Fruit fly (Drosophila melanogaster) whole organism, embryonic: ENCODE data around the gene Nopp140.

ENCODE experiments used
- BtbVII ChIP-seq: fragments of 200-800 bp; sonication (Bioruptor generic); optimal IDR thresholded peaks from 3 replicates; lab custom pipeline; 2017; ENCODE audit warnings: missing biosample characterization, mild to moderate bottlenecking, missing genetic modification characterization
- CG11398 ChIP-seq: fragments of 200-800 bp; sonication (Bioruptor generic); optimal IDR thresholded peaks from 2 replicates; lab custom pipeline; 2016; ENCODE audit warnings: missing biosample characterization, missing genetic modification characterization
- CG12155 ChIP-seq: fragments of 200-800 bp; sonication (Bioruptor generic); optimal IDR thresholded peaks from 3 replicates; lab custom pipeline; 2016; ENCODE audit warnings: missing biosample characterization, missing genetic modification characterization
- CG12299 ChIP-seq: fragments of 200-800 bp; sonication (Bioruptor generic); optimal IDR thresholded peaks from 2 replicates; lab custom pipeline; 2018; ENCODE audit warnings: missing biosample characterization, mild to moderate bottlenecking, missing genetic modification characterization
- CG17186 ChIP-seq: fragments of 200-800 bp; sonication (Bioruptor generic); optimal IDR thresholded peaks from 3 replicates; lab custom pipeline; 2017; ENCODE audit warnings: missing biosample characterization, missing genetic modification reagents, missing genetic modification characterization
- CG17328 ChIP-seq: fragments of 200-800 bp; sonication (Bioruptor generic); IDR thresholded peaks from 2 replicates; pipeline ENCODE4 v1.3.6; 2022; ENCODE audit warnings: missing biosample characterization, missing genetic modification characterization
- CG1792 ChIP-seq: fragments of 200-800 bp; sonication (Bioruptor generic); optimal IDR thresholded peaks from 2 replicates; lab custom pipeline; 2016; ENCODE audit warnings: missing biosample characterization, missing genetic modification characterization
- CG1832 ChIP-seq: fragments of 200-800 bp; sonication (Bioruptor generic); optimal IDR thresholded peaks from 2 replicates; lab custom pipeline; 2017; ENCODE audit warnings: missing biosample characterization, mild to moderate bottlenecking, missing genetic modification characterization, inconsistent platforms
- CG18764 ChIP-seq: fragments of 200-800 bp; sonication (Bioruptor generic); optimal IDR thresholded peaks from 3 replicates; lab custom pipeline; 2016; ENCODE audit warnings: missing biosample characterization, missing genetic modification characterization
- CG2875 ChIP-seq: fragments of 200-800 bp; sonication (Bioruptor generic); optimal IDR thresholded peaks from 2 replicates; lab custom pipeline; 2017; ENCODE audit warnings: missing biosample characterization, mild to moderate bottlenecking, missing genetic modification characterization, missing genetic modification reagents
- CG4328 ChIP-seq: fragments of 200-800 bp; sonication (Bioruptor generic); optimal IDR thresholded peaks from 3 replicates; lab custom pipeline; 2017; ENCODE audit warnings: missing biosample characterization, missing genetic modification reagents, missing genetic modification characterization
- CG6654 ChIP-seq: fragments of 200-800 bp; sonication (Bioruptor generic); optimal IDR thresholded peaks from 2 replicates; lab custom pipeline; 2017; ENCODE audit warnings: missing biosample characterization, mild to moderate bottlenecking, missing genetic modification characterization
- CG7271 ChIP-seq: fragments of 200-800 bp; sonication (Bioruptor generic); optimal IDR thresholded peaks from 2 replicates; lab custom pipeline; 2018; ENCODE audit warnings: missing biosample characterization, mild to moderate bottlenecking, missing genetic modification characterization, moderate library complexity
- CG8290 ChIP-seq, 3 experiments: fragments of 200-800 bp; sonication (Bioruptor generic); optimal IDR thresholded peaks; 2 replicates each; lab custom pipeline; 2016 to 2019; ENCODE audit warnings: missing biosample characterization in 3 of 3, missing genetic modification characterization in 3 of 3, mild to moderate bottlenecking in 2 of 3, moderate library complexity in 1 of 3
- CG8924 ChIP-seq: fragments of 200-800 bp; optimal IDR thresholded peaks from 3 replicates; lab custom pipeline; 2019; ENCODE audit warnings: missing biosample characterization, mild to moderate bottlenecking, missing genetic modification characterization, moderate library complexity
- CG9609 ChIP-seq: fragments of 200-800 bp; sonication (Bioruptor generic); optimal IDR thresholded peaks from 3 replicates; lab custom pipeline; 2016; ENCODE audit warnings: missing biosample characterization, missing genetic modification characterization
- CHES-1-like ChIP-seq: fragments of 200-800 bp; sonication (Bioruptor generic); optimal IDR thresholded peaks from 2 replicates; lab custom pipeline; 2016; ENCODE audit warnings: missing biosample characterization, missing genetic modification characterization
- Elba2 ChIP-seq: fragments of 200-800 bp; sonication (Bioruptor generic); optimal IDR thresholded peaks from 3 replicates; lab custom pipeline; 2016; ENCODE audit warnings: missing biosample characterization, missing genetic modification characterization
- H2.0 ChIP-seq: fragments of 200-800 bp; sonication (Bioruptor generic); IDR thresholded peaks from 2 replicates; pipeline ENCODE4 v1.3.6; 2022; ENCODE audit warnings: missing biosample characterization, missing genetic modification characterization
- HHEX ChIP-seq: fragments of 200-800 bp; sonication (Bioruptor generic); optimal IDR thresholded peaks from 3 replicates; lab custom pipeline; 2017; ENCODE audit warnings: missing biosample characterization, mild to moderate bottlenecking, missing genetic modification characterization, missing genetic modification reagents
- HLH4C ChIP-seq: fragments of 200-800 bp; sonication (Bioruptor generic); IDR thresholded peaks from 3 replicates; pipeline ENCODE4 v1.3.6; 2022; ENCODE audit warnings: missing biosample characterization, missing genetic modification characterization; ENCODE audit not compliant: partially characterized antibody
- HmgZ ChIP-seq: fragments of 200-800 bp; sonication (Bioruptor generic); optimal IDR thresholded peaks from 2 replicates; lab custom pipeline; 2018; ENCODE audit warnings: missing biosample characterization, mild to moderate bottlenecking, missing genetic modification characterization
- MESR4 ChIP-seq: fragments of 200-800 bp; sonication (Bioruptor generic); optimal IDR thresholded peaks from 2 replicates; lab custom pipeline; 2018; ENCODE audit warnings: missing biosample characterization, mild to moderate bottlenecking, missing genetic modification characterization, moderate library complexity
- Med ChIP-seq: fragments of 200-800 bp; sonication (Bioruptor generic); peaks from one replicate; lab custom pipeline; 2016; ENCODE audit warnings: missing biosample characterization, missing genetic modification characterization, mild to moderate bottlenecking, inconsistent platforms, moderate library complexity
- Meics ChIP-seq: fragments of 200-800 bp; sonication (Bioruptor generic); optimal IDR thresholded peaks from 2 replicates; lab custom pipeline; 2017; ENCODE audit warnings: missing biosample characterization, mild to moderate bottlenecking, missing genetic modification characterization
- Mes4 ChIP-seq: fragments of 200-800 bp; sonication (Bioruptor generic); optimal IDR thresholded peaks from 2 replicates; lab custom pipeline; 2016; ENCODE audit warnings: missing biosample characterization, missing genetic modification characterization
- Myb ChIP-seq: fragments of 200-800 bp; sonication (Bioruptor generic); optimal IDR thresholded peaks from 2 replicates; lab custom pipeline; 2016; ENCODE audit warnings: missing biosample characterization, missing genetic modification characterization
- NFAT ChIP-seq: fragments of 200-800 bp; sonication (Bioruptor generic); IDR thresholded peaks from 2 replicates; pipeline ENCODE4 v1.3.6; 2022; ENCODE audit warnings: missing biosample characterization, missing genetic modification characterization
- Trl ChIP-seq, 3 experiments: fragments of >200 bp in 2 of 3; fragments of 200-800 bp in 1 of 3; sonication (Bioruptor generic) in 1 of 3; optimal IDR thresholded peaks; 2 replicates in 1 of 3; 3 replicates in 2 of 3; lab custom pipeline; 2016 to 2017; ENCODE audit warnings: missing biosample characterization in 1 of 3, missing genetic modification characterization in 1 of 3
- Xrp1 ChIP-seq: fragments of 200-800 bp; sonication (Bioruptor generic); IDR thresholded peaks from 2 replicates; pipeline ENCODE4 v1.3.6; 2022; ENCODE audit warnings: missing biosample characterization, missing genetic modification characterization
- ase ChIP-seq: fragments of 200-800 bp; sonication (Bioruptor generic); IDR thresholded peaks from 3 replicates; pipeline ENCODE4 v1.3.6; 2022; ENCODE audit warnings: missing biosample characterization, missing genetic modification characterization
- corto ChIP-seq: fragments of 200-800 bp; sonication (Bioruptor generic); optimal IDR thresholded peaks from 2 replicates; lab custom pipeline; 2016; ENCODE audit warnings: missing biosample characterization, mild to moderate bottlenecking, missing genetic modification characterization, moderate library complexity
- crc ChIP-seq: fragments of 200-800 bp; sonication (Bioruptor generic); optimal IDR thresholded peaks from 2 replicates; lab custom pipeline; 2016; ENCODE audit warnings: missing biosample characterization, missing genetic modification characterization
- crol ChIP-seq: fragments of 200-800 bp; sonication (Bioruptor generic); IDR thresholded peaks from 2 replicates; pipeline ENCODE4 v1.3.6; 2022; ENCODE audit warnings: missing biosample characterization, missing genetic modification characterization
- fu2 ChIP-seq: fragments of 200-800 bp; sonication (Bioruptor generic); optimal IDR thresholded peaks from 2 replicates; lab custom pipeline; 2016; ENCODE audit warnings: missing biosample characterization, missing genetic modification characterization
- gt ChIP-seq: fragments of 200-800 bp; sonication (Bioruptor generic); IDR thresholded peaks from 2 replicates; pipeline ENCODE4 v1.3.6; 2022; ENCODE audit warnings: missing biosample characterization, missing genetic modification characterization
- maf-S ChIP-seq: fragments of 200-800 bp; sonication (Bioruptor generic); optimal IDR thresholded peaks from 2 replicates; lab custom pipeline; 2016; ENCODE audit warnings: missing biosample characterization, missing genetic modification characterization
- nerfin-2 ChIP-seq: fragments of 200-800 bp; sonication (Bioruptor generic); IDR thresholded peaks from 2 replicates; pipeline ENCODE4 v1.3.6; 2022; ENCODE audit warnings: missing biosample characterization, missing genetic modification characterization; ENCODE audit not compliant: partially characterized antibody
- pros ChIP-seq: fragments of 200-800 bp; sonication (Bioruptor generic); optimal IDR thresholded peaks from 3 replicates; lab custom pipeline; 2019; ENCODE audit warnings: missing biosample characterization, mild to moderate bottlenecking, missing genetic modification characterization, moderate library complexity
- sd ChIP-seq: fragments of 200-800 bp; sonication (Bioruptor generic); optimal IDR thresholded peaks from 3 replicates; lab custom pipeline; 2018; ENCODE audit warnings: missing biosample characterization, mild to moderate bottlenecking, missing genetic modification characterization, moderate library complexity
- slbo ChIP-seq: fragments of 200-800 bp; sonication (Bioruptor generic); IDR thresholded peaks from 2 replicates; pipeline ENCODE4 v1.3.6; 2022; ENCODE audit warnings: missing biosample characterization, missing genetic modification characterization
- stwl ChIP-seq: fragments of 200-800 bp; sonication (Bioruptor generic); optimal IDR thresholded peaks from 3 replicates; lab custom pipeline; 2018; ENCODE audit warnings: missing biosample characterization, mild to moderate bottlenecking, missing genetic modification characterization, moderate library complexity
- tgo ChIP-seq: fragments of 200-800 bp; sonication (Bioruptor generic); IDR thresholded peaks from 3 replicates; pipeline ENCODE4 v1.3.6; 2022; ENCODE audit warnings: missing biosample characterization, missing genetic modification characterization
- vvl ChIP-seq: fragments of 200-800 bp; sonication (Bioruptor generic); IDR thresholded peaks from 2 replicates; pipeline ENCODE4 v1.3.6; 2022; ENCODE audit warnings: missing biosample characterization, missing genetic modification characterization

Gene Nopp140

DNA sequence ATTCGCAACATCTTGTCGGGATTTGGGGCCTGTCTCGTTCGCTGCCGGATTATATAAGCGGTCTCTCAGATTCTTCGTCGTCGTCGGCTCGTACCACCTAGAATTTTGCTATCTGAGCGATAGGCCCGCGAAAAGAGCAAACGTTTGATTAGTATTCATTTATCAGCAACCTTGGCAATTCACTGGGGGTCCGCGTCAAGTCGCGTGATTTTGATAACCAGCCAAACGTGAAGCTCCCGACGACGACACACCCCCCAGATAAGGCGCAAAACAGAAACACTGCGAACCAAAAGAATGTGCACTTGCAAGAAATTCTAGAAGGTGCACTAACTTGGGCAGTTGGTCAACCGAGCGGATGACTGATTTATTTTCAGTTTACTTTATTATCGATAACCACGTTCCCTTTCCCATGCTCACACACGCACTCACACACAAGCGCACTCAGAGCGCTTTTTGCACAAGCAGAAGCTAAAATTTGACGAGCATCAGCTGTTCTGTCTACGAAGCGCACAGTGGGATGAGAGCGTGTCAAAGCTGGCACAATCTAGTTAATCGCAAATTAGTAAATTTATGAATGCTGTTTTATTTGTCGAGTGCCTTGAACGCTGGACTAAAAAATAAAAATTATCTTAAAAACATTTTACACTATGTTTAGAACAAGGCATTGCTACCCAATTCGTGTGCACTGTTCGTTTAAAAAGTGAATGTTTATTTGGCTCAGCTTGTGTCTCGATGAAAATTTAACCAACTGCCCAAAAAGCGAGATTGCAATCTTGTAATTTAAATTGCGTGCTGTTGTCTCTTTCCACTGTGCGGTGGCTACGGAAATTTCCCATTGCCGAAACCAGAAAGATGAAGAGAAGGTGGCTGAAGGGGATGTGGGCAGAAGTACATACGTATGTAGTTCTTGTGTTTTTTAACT, 7.4 kb downstream of the Nopp140 start (continued):
- peak; percentile 82 for TF ChIP-seq CG4328
- peak; percentile 37; the same call in 1 of the 2 replicates for TF ChIP-seq nerfin-2
- peak; percentile 42 for TF ChIP-seq CG7271
- TF ChIP-seq ase: peak; percentile 73; the same call in 2 of the 3 replicates

- TF ChIP-seq CG2875 (GFP tag; lab: Kevin White, UChicago): no peak
- no peak for TF ChIP-seq MESR4 (GFP tag; lab: Kevin White, UChicago)
- TF ChIP-seq gt (GFP tag; lab: Robert Waterston, UW): no peak
- peak in 1 of 2 experiments; percentile 64 for TF ChIP-seq Trl (optimal IDR thresholded peaks at IDR 0.05; lab: Kevin White, UChicago)
- no peak for TF ChIP-seq Trl (GFP tag; optimal IDR thresholded peaks at IDR 0.05; lab: Kevin White, UChicago)
- peak; percentile 90 for TF ChIP-seq pros (GFP tag; lab: Kevin White, UChicago)
- TF ChIP-seq CG1832 (GFP tag; lab: Kevin White, UChicago): peak; percentile 76
- no peak for TF ChIP-seq CG6654
- TF ChIP-seq crol: peak; percentile 77
- TF ChIP-seq NFAT (GFP tag; lab: Robert Waterston, UW): 0 out of 2 replicates have a peak, but pooled peaks have one; percentile 1
Observed at dm6 chr3L:21840642-21840987, 8.0 kb downstream of the Nopp140 start.

dm6 chr3L:21841079-21841478, 8.5 kb downstream of the Nopp140 start, which contains the start of gene P5CDh1:
Gene P5CDh1 (minus strand): TSS chr3L:21841356.
- TF ChIP-seq H2.0: peak; percentile 44; the same call in 1 of the 2 replicates
- TF ChIP-seq Meics (GFP tag; lab: Kevin White, UChicago): peak; percentile 13
- peak; percentile 99 for TF ChIP-seq sd (tag; lab: Kevin White, UChicago)
- peak; percentile 87 for TF ChIP-seq HLH4C (GFP tag; lab: Robert Waterston, UW)
- TF ChIP-seq fu2 (GFP tag; lab: Kevin White, UChicago): no peak
- TF ChIP-seq Mes4 (GFP tag; lab: Kevin White, UChicago): no peak
- TF ChIP-seq CG9609: peak; percentile 45
- TF ChIP-seq CG18764 (GFP tag; lab: Kevin White, UChicago): no peak
- no peak for TF ChIP-seq crc
- peak; percentile 59; the same call in 1 of the 2 replicates for TF ChIP-seq slbo (GFP tag; lab: Robert Waterston, UW)
- no peak for TF ChIP-seq corto (GFP tag; lab: Kevin White, UChicago)
- peak; percentile 96 for TF ChIP-seq Med (GFP tag; lab: Kevin White, UChicago)
- peak; percentile 42; the same call in 1 of the 2 replicates for TF ChIP-seq CG17328 (GFP tag; lab: Robert Waterston, UW)
- peak; percentile 86 for TF ChIP-seq nerfin-2
- TF ChIP-seq BtbVII (GFP tag; lab: Kevin White, UChicago): no peak
- peak; percentile 24 for TF ChIP-seq HHEX (GFP tag; lab: Kevin White, UChicago)
- TF ChIP-seq CG12299: peak; percentile 52
- TF ChIP-seq vvl (GFP tag; lab: Robert Waterston, UW): peak; percentile 52
- TF ChIP-seq CG1792 (GFP tag; lab: Kevin White, UChicago): peak; percentile 14
- TF ChIP-seq Xrp1: peak; percentile 26; the same call in 1 of the 2 replicates
- peak; percentile 63 for TF ChIP-seq CG12155 (GFP tag; lab: Kevin White, UChicago)
- TF ChIP-seq CG8290 (GFP tag; optimal IDR thresholded peaks at IDR 0.05; lab: Kevin White, UChicago): no peak
- TF ChIP-seq CG8290 (tag; optimal IDR thresholded peaks at IDR 0.05; lab: Kevin White, UChicago): peak in 1 of 2 experiments; percentile 83
- peak; percentile 27 for TF ChIP-seq CG17186 (GFP tag; lab: Kevin White, UChicago)
- peak; percentile 92 for TF ChIP-seq Myb (GFP tag; lab: Kevin White, UChicago)
- TF ChIP-seq CG8924 (tag; lab: Kevin White, UChicago): no peak
- peak; percentile 37 for TF ChIP-seq CHES-1-like (GFP tag; lab: Kevin White, UChicago)
- peak; percentile 54; the same call in 1 of the 3 replicates for TF ChIP-seq tgo (GFP tag; lab: Robert Waterston, UW)
- TF ChIP-seq maf-S (GFP tag; lab: Kevin White, UChicago): peak; percentile 2
- TF ChIP-seq CG11398: no peak
- no peak for TF ChIP-seq Trl (optimal IDR thresholded peaks at IDR 0.05; lab: Kevin White, UChicago)
- TF ChIP-seq Trl (GFP tag; optimal IDR thresholded peaks at IDR 0.05; lab: Kevin White, UChicago): no peak
- TF ChIP-seq HmgZ (tag; lab: Kevin White, UChicago): peak; percentile 72
- TF ChIP-seq stwl (tag; lab: Kevin White, UChicago): peak; percentile 75
- peak; percentile 97 for TF ChIP-seq Elba2
